Fruit fly (Drosophila melanogaster) whole organism, embryonic: ENCODE data around the gene Zir.

Experiments used
- Bgb ChIP-seq: fragments of 200-800 bp; sonication (Bioruptor generic); IDR thresholded peaks from 2 replicates; pipeline ENCODE4 v1.3.6; 2022; ENCODE audit warnings: missing biosample characterization, missing genetic modification characterization; ENCODE audit not compliant: partially characterized antibody
- Blimp-1 ChIP-seq: fragments of 200-800 bp; sonication (Bioruptor generic); optimal IDR thresholded peaks from 3 replicates; lab custom pipeline; 2018; ENCODE audit warnings: missing biosample characterization, missing genetic modification characterization, mild to moderate bottlenecking, moderate library complexity, missing genetic modification reagents
- CG10209 ChIP-seq: fragments of 200-800 bp; sonication (Bioruptor generic); optimal IDR thresholded peaks from 3 replicates; lab custom pipeline; 2017; ENCODE audit warnings: missing biosample characterization, mild to moderate bottlenecking, missing genetic modification characterization, missing genetic modification reagents
- CG10979 ChIP-seq: fragments of 200-800 bp; sonication (Bioruptor generic); optimal IDR thresholded peaks from 2 replicates; lab custom pipeline; 2018; ENCODE audit warnings: missing biosample characterization, mild to moderate bottlenecking, missing genetic modification characterization, moderate library complexity
- CG11085 ChIP-seq: fragments of 200-800 bp; sonication (Bioruptor generic); IDR thresholded peaks from 2 replicates; pipeline ENCODE4 v1.3.6; 2022; ENCODE audit warnings: missing biosample characterization, missing genetic modification characterization
- CG11247 ChIP-seq: fragments of 200-800 bp; sonication (Bioruptor generic); IDR thresholded peaks from 2 replicates; pipeline ENCODE4 v1.3.6; 2022; ENCODE audit warnings: missing biosample characterization, missing genetic modification characterization
- CG13123 ChIP-seq: fragments of 200-800 bp; sonication (Bioruptor generic); optimal IDR thresholded peaks from 2 replicates; lab custom pipeline; 2016; ENCODE audit warnings: missing biosample characterization, missing genetic modification characterization
- CG14965 ChIP-seq: fragments of 200-800 bp; sonication (Bioruptor generic); optimal IDR thresholded peaks from 2 replicates; lab custom pipeline; 2016; ENCODE audit warnings: missing biosample characterization, missing genetic modification characterization, borderline replicate concordance
- CG18011 ChIP-seq: fragments of 200-800 bp; sonication (Bioruptor generic); optimal IDR thresholded peaks from 2 replicates; lab custom pipeline; 2017; ENCODE audit warnings: missing biosample characterization, missing genetic modification characterization, mild to moderate bottlenecking, moderate library complexity, missing genotype
- CG18262 ChIP-seq: fragments of 200-800 bp; optimal IDR thresholded peaks from 3 replicates; lab custom pipeline; 2019; ENCODE audit warnings: missing biosample characterization, mild to moderate bottlenecking, missing genetic modification characterization, moderate library complexity
- CG3407 ChIP-seq: fragments of 200-800 bp; sonication (Bioruptor generic); optimal IDR thresholded peaks from 2 replicates; lab custom pipeline; 2018; ENCODE audit warnings: missing biosample characterization, mild to moderate bottlenecking, missing genetic modification characterization
- CG3995 ChIP-seq: fragments of 200-800 bp; sonication (Bioruptor generic); optimal IDR thresholded peaks from 3 replicates; lab custom pipeline; 2016; ENCODE audit warnings: missing biosample characterization, missing genetic modification characterization
- CG4282 ChIP-seq: fragments of 200-800 bp; sonication (Bioruptor generic); optimal IDR thresholded peaks from 2 replicates; lab custom pipeline; 2016; ENCODE audit warnings: missing biosample characterization, missing genetic modification characterization
- CG5953 ChIP-seq: fragments of 200-800 bp; sonication (Bioruptor generic); IDR thresholded peaks from 2 replicates; pipeline ENCODE4 v1.3.6; 2022; ENCODE audit warnings: missing biosample characterization, missing genetic modification characterization
- CG6791 ChIP-seq: fragments of 200-800 bp; sonication (Bioruptor generic); IDR thresholded peaks from 3 replicates; pipeline ENCODE4 v1.3.6; 2022; ENCODE audit warnings: missing biosample characterization, missing genetic modification characterization; ENCODE audit not compliant: partially characterized antibody
- CG6813 ChIP-seq: fragments of 200-800 bp; sonication (Bioruptor generic); optimal IDR thresholded peaks from 2 replicates; lab custom pipeline; 2017; ENCODE audit warnings: missing biosample characterization, missing genetic modification characterization, mild to moderate bottlenecking, moderate library complexity, missing genetic modification reagents
- CG7839 ChIP-seq: fragments of 200-800 bp; sonication (Bioruptor generic); optimal IDR thresholded peaks from 3 replicates; lab custom pipeline; 2018; ENCODE audit warnings: missing biosample characterization, mild to moderate bottlenecking, missing genetic modification characterization, moderate library complexity
- CG8924 ChIP-seq: fragments of 200-800 bp; optimal IDR thresholded peaks from 3 replicates; lab custom pipeline; 2019; ENCODE audit warnings: missing biosample characterization, mild to moderate bottlenecking, missing genetic modification characterization, moderate library complexity
- CTCF ChIP-seq: fragments of 200-800 bp; sonication (Bioruptor generic); optimal IDR thresholded peaks from 2 replicates; lab custom pipeline; 2017; ENCODE audit warnings: missing biosample characterization, mild to moderate bottlenecking, missing genetic modification characterization, moderate library complexity
- Dad ChIP-seq: fragments of 200-800 bp; sonication (Bioruptor generic); optimal IDR thresholded peaks from 3 replicates; lab custom pipeline; 2016; ENCODE audit warnings: missing biosample characterization, missing genetic modification characterization
- HLHmδ ChIP-seq: fragments of 200-800 bp; sonication (Bioruptor generic); optimal IDR thresholded peaks from 2 replicates; lab custom pipeline; 2018; ENCODE audit warnings: missing biosample characterization, mild to moderate bottlenecking, missing genetic modification characterization, moderate library complexity
- Lim3 ChIP-seq: fragments of 200-800 bp; sonication (Bioruptor generic); IDR thresholded peaks from 2 replicates; pipeline ENCODE4 v1.3.6; 2022; ENCODE audit warnings: missing biosample characterization, missing genetic modification characterization
- Myb ChIP-seq: fragments of 200-800 bp; sonication (Bioruptor generic); optimal IDR thresholded peaks from 2 replicates; lab custom pipeline; 2016; ENCODE audit warnings: missing biosample characterization, missing genetic modification characterization
- NFAT ChIP-seq: fragments of 200-800 bp; sonication (Bioruptor generic); IDR thresholded peaks from 2 replicates; pipeline ENCODE4 v1.3.6; 2022; ENCODE audit warnings: missing biosample characterization, missing genetic modification characterization
- Stat92E ChIP-seq, 3 experiments: fragments of >200 bp in 2 of 3; fragments of 200-800 bp in 1 of 3; sonication (Bioruptor generic) in 1 of 3; optimal IDR thresholded peaks; 2 replicates each; lab custom pipeline; 2017 to 2019; ENCODE audit warnings: missing biosample characterization in 3 of 3, missing genetic modification characterization in 3 of 3, mild to moderate bottlenecking in 1 of 3, moderate library complexity in 1 of 3
- ase ChIP-seq: fragments of 200-800 bp; sonication (Bioruptor generic); IDR thresholded peaks from 3 replicates; pipeline ENCODE4 v1.3.6; 2022; ENCODE audit warnings: missing biosample characterization, missing genetic modification characterization
- bbx ChIP-seq: fragments of 200-800 bp; sonication (Bioruptor generic); IDR thresholded peaks from 2 replicates; pipeline ENCODE4 v1.3.6; 2022; ENCODE audit warnings: missing biosample characterization, missing genetic modification characterization; ENCODE audit not compliant: partially characterized antibody
- chm ChIP-seq: fragments of 200-800 bp; sonication (Bioruptor generic); IDR thresholded peaks from 2 replicates; pipeline ENCODE4 v1.3.6; 2022; ENCODE audit warnings: missing biosample characterization, missing genetic modification characterization
- dm ChIP-seq: fragments of 200-800 bp; sonication (Bioruptor generic); optimal IDR thresholded peaks from 3 replicates; lab custom pipeline; 2016; ENCODE audit warnings: missing biosample characterization, missing genetic modification characterization
- gfzf ChIP-seq: fragments of 200-800 bp; sonication (Bioruptor generic); optimal IDR thresholded peaks from 2 replicates; lab custom pipeline; 2016; ENCODE audit warnings: missing biosample characterization, mild to moderate bottlenecking, missing genetic modification characterization, moderate library complexity
- grn ChIP-seq: fragments of 200-800 bp; sonication (Bioruptor generic); optimal IDR thresholded peaks from 3 replicates; lab custom pipeline; 2017; ENCODE audit warnings: missing biosample characterization, missing genetic modification characterization
- gsb ChIP-seq: fragments of 200-800 bp; sonication (Bioruptor generic); IDR thresholded peaks from 2 replicates; pipeline ENCODE4 v1.3.6; 2022; ENCODE audit warnings: missing biosample characterization, missing genetic modification characterization
- h ChIP-seq: fragments of >200 bp; optimal IDR thresholded peaks from 2 replicates; lab custom pipeline; 2017
- hbn ChIP-seq: fragments of 200-800 bp; sonication (Bioruptor generic); IDR thresholded peaks from 2 replicates; pipeline ENCODE4 v1.3.6; 2022; ENCODE audit warnings: missing biosample characterization, missing genetic modification characterization; ENCODE audit not compliant: partially characterized antibody
- ken ChIP-seq: fragments of 200-800 bp; sonication (Bioruptor generic); IDR thresholded peaks from 3 replicates; pipeline ENCODE4 v1.3.6; 2022; ENCODE audit warnings: missing biosample characterization, missing genetic modification characterization
- kni ChIP-seq: fragments of 200-800 bp; sonication (Bioruptor generic); optimal IDR thresholded peaks from 3 replicates; lab custom pipeline; 2017; ENCODE audit warnings: mild to moderate bottlenecking, missing biosample characterization, missing genetic modification reagents, missing genetic modification characterization
- lov ChIP-seq, 2 experiments: fragments of 200-800 bp in 1 of 2; fragments of >200 bp in 1 of 2; sonication (Bioruptor generic) in 1 of 2; IDR thresholded peaks in 1 of 2; optimal IDR thresholded peaks in 1 of 2; 2 replicates in 1 of 2; 3 replicates in 1 of 2; pipeline versions ENCODE4 v1.3.6 to Lab custom; 2017 to 2022; ENCODE audit warnings: missing biosample characterization in 1 of 2, missing genetic modification characterization in 1 of 2
- nom ChIP-seq: fragments of 200-800 bp; sonication (Bioruptor generic); optimal IDR thresholded peaks from 2 replicates; lab custom pipeline; 2017; ENCODE audit warnings: missing biosample characterization, missing genetic modification characterization, mild to moderate bottlenecking, moderate library complexity, missing genetic modification reagents
- pb ChIP-seq: fragments of 200-800 bp; sonication (Bioruptor generic); optimal IDR thresholded peaks from 3 replicates; lab custom pipeline; 2016; ENCODE audit warnings: missing biosample characterization, missing genetic modification characterization
- pros ChIP-seq: fragments of 200-800 bp; sonication (Bioruptor generic); optimal IDR thresholded peaks from 3 replicates; lab custom pipeline; 2019; ENCODE audit warnings: missing biosample characterization, mild to moderate bottlenecking, missing genetic modification characterization, moderate library complexity
- ro ChIP-seq: fragments of 200-800 bp; sonication (Bioruptor generic); IDR thresholded peaks from 2 replicates; pipeline ENCODE4 v1.3.6; 2022; ENCODE audit warnings: missing biosample characterization, missing genetic modification characterization
- sob ChIP-seq: fragments of 200-800 bp; sonication (Bioruptor generic); IDR thresholded peaks from 2 replicates; pipeline ENCODE4 v1.3.6; 2022; ENCODE audit warnings: missing biosample characterization, missing genetic modification characterization
- trem ChIP-seq: fragments of 200-800 bp; optimal IDR thresholded peaks from 3 replicates; lab custom pipeline; 2019; ENCODE audit warnings: missing biosample characterization, mild to moderate bottlenecking, missing genetic modification characterization, moderate library complexity
- z ChIP-seq: fragments of 200-800 bp; sonication (Bioruptor generic); IDR thresholded peaks from 3 replicates; pipeline ENCODE4 v1.3.6; 2022; ENCODE audit warnings: missing biosample characterization, missing genetic modification characterization
- zfh1 ChIP-seq: fragments of 200-800 bp; sonication (Bioruptor generic); IDR thresholded peaks from 3 replicates; pipeline ENCODE4 v1.3.6; 2022; ENCODE audit warnings: missing biosample characterization, missing genetic modification characterization

Zir gene

dm6 chr2L:120492-121455 is 26.2 kb downstream of the Zir start (continued):
- no peak for TF ChIP-seq CG8924 (tag; lab: Kevin White, UChicago)
- TF ChIP-seq CG6791 (GFP tag; lab: Robert Waterston, UW) = 0 out of 3 replicates have a peak, but pooled peaks have one; percentile 21
- no peak for TF ChIP-seq CG5953 (GFP tag; lab: Robert Waterston, UW)
- TF ChIP-seq Bgb (GFP tag; lab: Robert Waterston, UW) = no peak
- no peak for TF ChIP-seq pb (GFP tag; lab: Kevin White, UChicago)

dm6 chr2L:121456-121831 is 26.9 kb downstream of the Zir start, which contains the start of gene CG4822:
Gene CG4822 (minus strand): TSS chr2L:121754.
- TF ChIP-seq Blimp-1 (GFP tag; lab: Kevin White, UChicago) (peak; percentile 32), ase (GFP tag; lab: Robert Waterston, UW) (0 out of 3 replicates have a peak, but pooled peaks have one; percentile 21), CG11247 (GFP tag; lab: Robert Waterston, UW) (no peak), pros (peak; percentile 18), CG3407 (no peak), ken (0 out of 3 replicates have a peak, but pooled peaks have one; percentile 32), grn (GFP tag; lab: Kevin White, UChicago) (no peak), Lim3 (GFP tag; lab: Robert Waterston, UW) (no peak), CG14965 (GFP tag; lab: Kevin White, UChicago) (no peak), zfh1 (GFP tag; lab: Robert Waterston, UW) (peak; percentile 30; the same call in 1 of the 3 replicates), Dad (GFP tag; lab: Kevin White, UChicago) (no peak), NFAT (GFP tag; lab: Robert Waterston, UW) (no peak), CG6791 (GFP tag; lab: Robert Waterston, UW) (0 out of 3 replicates have a peak, but pooled peaks have one; percentile 6), CG10209 (no peak), dm (GFP tag; lab: Kevin White, UChicago) (no peak), CTCF (GFP tag; lab: Kevin White, UChicago) (peak; percentile 36), h (lab: Kevin White, UChicago) (no peak), Stat92E (GFP tag; optimal IDR thresholded peaks at IDR 0.05; lab: Kevin White, UChicago) (no peak), lov (optimal IDR thresholded peaks at IDR 0.05; lab: Kevin White, UChicago) (no peak), lov (GFP tag; IDR thresholded peaks at IDR 0.05; lab: Robert Waterston, UW) (0 out of 3 replicates have a peak, but pooled peaks have one; percentile 10), z (GFP tag; lab: Robert Waterston, UW) (peak; percentile 16; the same call in 1 of the 3 replicates), CG18011 (GFP tag; lab: Kevin White, UChicago) (no peak), CG10979 (no peak), chm (GFP tag; lab: Robert Waterston, UW) (peak; percentile 32; the same call in 1 of the 2 replicates), CG4282 (GFP tag; lab: Kevin White, UChicago) (no peak), kni (GFP tag; lab: Kevin White, UChicago) (peak; percentile 63), CG18262 (no peak), ro (GFP tag; lab: Robert Waterston, UW) (no peak), CG6813 (GFP tag; lab: Kevin White, UChicago) (no peak), bbx (GFP tag; lab: Robert Waterston, UW) (no peak), CG3995 (no peak), Myb (GFP tag; lab: Kevin White, UChicago) (no peak), CG7839 (tag; lab: Kevin White, UChicago) (no peak), HLHmδ (GFP tag; lab: Kevin White, UChicago) (peak; percentile 38), nom (GFP tag; lab: Kevin White, UChicago) (peak; percentile 27), gsb (GFP tag; lab: Robert Waterston, UW) (no peak; the same call in 1 of the 2 replicates), CG11085 (0 out of 2 replicates have a peak, but pooled peaks have one; percentile 12), CG13123 (GFP tag; lab: Kevin White, UChicago) (no peak), sob (GFP tag; lab: Robert Waterston, UW) (0 out of 2 replicates have a peak, but pooled peaks have one; percentile 36), hbn (GFP tag; lab: Robert Waterston, UW) (no peak), gfzf (GFP tag; lab: Kevin White, UChicago) (no peak), trem (tag; lab: Kevin White, UChicago) (no peak)
